Fruit fly (Drosophila melanogaster) whole organism, wandering third instar larva: ENCODE data around the gene CrebA.

Source experiments
- Dif ChIP-seq: fragments of 200-275, 200-300 bp; sonication (Bioruptor generic); optimal IDR thresholded peaks from 2 replicates; lab custom pipeline; 2018; ENCODE audit warnings: missing biosample characterization, missing genetic modification characterization; ENCODE audit not compliant: partially characterized antibody
- GATAd ChIP-seq: sonication (Bioruptor generic); optimal IDR thresholded peaks from 2 replicates; lab custom pipeline; 2016; ENCODE audit warnings: missing biosample characterization, missing genetic modification characterization
- Hr83 ChIP-seq: fragments of 200-300 bp; sonication (Bioruptor generic); optimal IDR thresholded peaks from 2 replicates; lab custom pipeline; 2016; ENCODE audit warnings: missing biosample characterization, mild to moderate bottlenecking, missing genetic modification characterization, moderate library complexity; ENCODE audit not compliant: poor library complexity, severe bottlenecking
- foxo ChIP-seq, 2 experiments: fragments of 200-800 bp; sonication (Bioruptor generic); optimal IDR thresholded peaks; 2 replicates in 1 of 2; 3 replicates in 1 of 2; lab custom pipeline; 2016 to 2017; ENCODE audit warnings: missing biosample characterization in 2 of 2, missing genetic modification characterization in 2 of 2
- psq ChIP-seq: fragments of 200-800 bp; sonication (Bioruptor generic); optimal IDR thresholded peaks from 3 replicates; lab custom pipeline; 2017; ENCODE audit warnings: missing biosample characterization, mild to moderate bottlenecking, missing genetic modification characterization, moderate library complexity

dm6 chr3L:15543049-15543448 lies 7.9 kb downstream of the CrebA start:
- no peak for TF ChIP-seq Hr83
- TF ChIP-seq psq (GFP tag; lab: Kevin White, UChicago) = no peak
- no peak for TF ChIP-seq GATAd (GFP tag; lab: Kevin White, UChicago)
- TF ChIP-seq foxo (GFP tag; optimal IDR thresholded peaks at IDR 0.05; lab: Kevin White, UChicago) = no peak
- TF ChIP-seq Dif (GFP tag; lab: Kevin White, UChicago) = no peak
